Fruit fly (Drosophila melanogaster) whole organism, embryonic: ENCODE measurements around the gene CG7991.

Experiments
- Atf3 ChIP-seq: fragments of 200-800 bp; sonication (Bioruptor generic); optimal IDR thresholded peaks from 3 replicates; lab custom pipeline; 2016; ENCODE audit warnings: missing biosample characterization, missing genetic modification characterization
- CG10267 ChIP-seq: fragments of 200-800 bp; sonication (Bioruptor generic); optimal IDR thresholded peaks from 2 replicates; lab custom pipeline; 2018; ENCODE audit warnings: missing biosample characterization, mild to moderate bottlenecking, missing genetic modification characterization, moderate library complexity
- CG10462 ChIP-seq: fragments of 200-800 bp; sonication (Bioruptor generic); optimal IDR thresholded peaks from 2 replicates; lab custom pipeline; 2016; ENCODE audit warnings: missing biosample characterization, missing genetic modification characterization
- CG12219 ChIP-seq: fragments of 200-800 bp; sonication (Bioruptor generic); optimal IDR thresholded peaks from 3 replicates; lab custom pipeline; 2018; ENCODE audit warnings: missing biosample characterization, mild to moderate bottlenecking, missing genetic modification characterization
- CG13287 ChIP-seq: fragments of 200-800 bp; sonication (Bioruptor generic); IDR thresholded peaks from 2 replicates; pipeline ENCODE4 v1.3.6; 2022; ENCODE audit warnings: missing biosample characterization, missing genetic modification characterization; ENCODE audit not compliant: partially characterized antibody
- CG15269 ChIP-seq: fragments of 200-800 bp; sonication (Bioruptor generic); optimal IDR thresholded peaks from 2 replicates; lab custom pipeline; 2018; ENCODE audit warnings: missing biosample characterization, mild to moderate bottlenecking, missing genetic modification characterization, moderate library complexity
- CG15696 ChIP-seq: fragments of 200-800 bp; sonication (Bioruptor generic); optimal IDR thresholded peaks from 2 replicates; lab custom pipeline; 2019; ENCODE audit warnings: missing biosample characterization, mild to moderate bottlenecking, missing genetic modification characterization, moderate library complexity
- CG17802 ChIP-seq: fragments of 200-800 bp; sonication (Bioruptor generic); optimal IDR thresholded peaks from 2 replicates; lab custom pipeline; 2018; ENCODE audit warnings: missing biosample characterization, mild to moderate bottlenecking, missing genetic modification characterization, moderate library complexity
- CG18476 ChIP-seq: fragments of 200-800 bp; sonication (Bioruptor generic); optimal IDR thresholded peaks from 2 replicates; lab custom pipeline; 2016; ENCODE audit warnings: missing biosample characterization, mild to moderate bottlenecking, missing genetic modification characterization
- CG2202 ChIP-seq: fragments of 200-800 bp; sonication (Bioruptor generic); optimal IDR thresholded peaks from 2 replicates; lab custom pipeline; 2018; ENCODE audit warnings: missing biosample characterization, mild to moderate bottlenecking, missing genetic modification characterization
- CG2875 ChIP-seq: fragments of 200-800 bp; sonication (Bioruptor generic); optimal IDR thresholded peaks from 2 replicates; lab custom pipeline; 2017; ENCODE audit warnings: missing biosample characterization, mild to moderate bottlenecking, missing genetic modification characterization, missing genetic modification reagents
- CG3281 ChIP-seq: fragments of 200-800 bp; sonication (Bioruptor generic); optimal IDR thresholded peaks from 3 replicates; lab custom pipeline; 2017; ENCODE audit warnings: missing biosample characterization, mild to moderate bottlenecking, missing genetic modification characterization
- CG4282 ChIP-seq: fragments of 200-800 bp; sonication (Bioruptor generic); optimal IDR thresholded peaks from 2 replicates; lab custom pipeline; 2016; ENCODE audit warnings: missing biosample characterization, missing genetic modification characterization
- CG5180 ChIP-seq: fragments of 200-800 bp; sonication (Bioruptor generic); optimal IDR thresholded peaks from 3 replicates; lab custom pipeline; 2017; ENCODE audit warnings: missing biosample characterization, missing genetic modification characterization, mild to moderate bottlenecking, moderate library complexity, missing genetic modification reagents
- CG6854 ChIP-seq: fragments of 200-800 bp; sonication (Bioruptor generic); optimal IDR thresholded peaks from 3 replicates; lab custom pipeline; 2017; ENCODE audit warnings: missing biosample characterization, mild to moderate bottlenecking, missing genetic modification characterization
- CG7839 ChIP-seq: fragments of 200-800 bp; sonication (Bioruptor generic); optimal IDR thresholded peaks from 3 replicates; lab custom pipeline; 2018; ENCODE audit warnings: missing biosample characterization, mild to moderate bottlenecking, missing genetic modification characterization, moderate library complexity
- CG8388 ChIP-seq: fragments of 200-800 bp; sonication (Bioruptor generic); optimal IDR thresholded peaks from 2 replicates; lab custom pipeline; 2019; ENCODE audit warnings: missing biosample characterization, mild to moderate bottlenecking, missing genetic modification characterization, moderate library complexity
- CoRest ChIP-seq: fragments of 200-800 bp; sonication (Bioruptor generic); optimal IDR thresholded peaks from 3 replicates; lab custom pipeline; 2018; ENCODE audit warnings: missing biosample characterization, mild to moderate bottlenecking, missing genetic modification characterization, moderate library complexity
- D ChIP-seq, 2 experiments: fragments of 200-800 bp in 1 of 2; fragments of >200 bp in 1 of 2; sonication (Bioruptor generic) in 1 of 2; optimal IDR thresholded peaks; 2 replicates in 1 of 2; 3 replicates in 1 of 2; lab custom pipeline; 2017; ENCODE audit warnings: mild to moderate bottlenecking in 1 of 2, missing biosample characterization in 1 of 2, missing genetic modification characterization in 1 of 2, missing genetic modification reagents in 1 of 2
- Dad ChIP-seq: fragments of 200-800 bp; sonication (Bioruptor generic); optimal IDR thresholded peaks from 3 replicates; lab custom pipeline; 2016; ENCODE audit warnings: missing biosample characterization, missing genetic modification characterization
- E2f1 ChIP-seq: fragments of 200-800 bp; sonication (Bioruptor generic); IDR thresholded peaks from 2 replicates; pipeline ENCODE4 v1.3.6; 2022; ENCODE audit warnings: missing biosample characterization, missing genetic modification characterization
- H15 ChIP-seq: fragments of 200-800 bp; sonication (Bioruptor generic); IDR thresholded peaks from 3 replicates; pipeline ENCODE4 v1.3.6; 2022; ENCODE audit warnings: missing biosample characterization, missing genetic modification characterization
- HLH54F ChIP-seq: fragments of 200-800 bp; sonication (Bioruptor generic); optimal IDR thresholded peaks from 3 replicates; lab custom pipeline; 2016; ENCODE audit warnings: missing biosample characterization, missing genetic modification characterization
- Hmr ChIP-seq: fragments of 200-800 bp; sonication (Bioruptor generic); optimal IDR thresholded peaks from 3 replicates; lab custom pipeline; 2017; ENCODE audit warnings: mild to moderate bottlenecking, missing biosample characterization, missing genetic modification reagents, missing genetic modification characterization
- Lhr ChIP-seq: fragments of 200-800 bp; sonication (Bioruptor generic); optimal IDR thresholded peaks from 3 replicates; lab custom pipeline; 2017; ENCODE audit warnings: mild to moderate bottlenecking, missing biosample characterization, missing genetic modification reagents, missing genetic modification characterization
- Mad ChIP-seq: fragments of 200-800 bp; sonication (Bioruptor generic); optimal IDR thresholded peaks from 2 replicates; lab custom pipeline; 2016; ENCODE audit warnings: missing biosample characterization, missing genetic modification characterization
- Mrtf ChIP-seq: fragments of 200-800 bp; sonication (Bioruptor generic); IDR thresholded peaks from 3 replicates; pipeline ENCODE4 v1.3.6; 2022; ENCODE audit warnings: missing biosample characterization, missing genetic modification characterization
- NfI ChIP-seq: fragments of 200-800 bp; sonication (Bioruptor generic); optimal IDR thresholded peaks from 3 replicates; lab custom pipeline; 2018; ENCODE audit warnings: missing biosample characterization, mild to moderate bottlenecking, missing genetic modification characterization, moderate library complexity
- Six4 ChIP-seq: fragments of 200-800 bp; sonication (Bioruptor generic); optimal IDR thresholded peaks from 2 replicates; lab custom pipeline; 2016; ENCODE audit warnings: missing biosample characterization, missing genetic modification characterization
- amos ChIP-seq: fragments of 200-800 bp; sonication (Bioruptor generic); IDR thresholded peaks from 2 replicates; pipeline ENCODE4 v1.3.6; 2022; ENCODE audit warnings: missing biosample characterization, missing genetic modification characterization; ENCODE audit not compliant: partially characterized antibody
- cas ChIP-seq: fragments of 200-800 bp; sonication (Bioruptor generic); IDR thresholded peaks from 2 replicates; pipeline ENCODE4 v1.3.6; 2022; ENCODE audit warnings: missing biosample characterization, missing genetic modification characterization
- chinmo ChIP-seq: fragments of 200-800 bp; sonication (Bioruptor generic); IDR thresholded peaks from 4 replicates; pipeline ENCODE4 v1.3.6; 2022; ENCODE audit warnings: missing biosample characterization, missing genetic modification characterization; ENCODE audit not compliant: partially characterized antibody
- dan ChIP-seq: fragments of 200-800 bp; sonication (Bioruptor generic); IDR thresholded peaks from 2 replicates; pipeline ENCODE4 v1.3.6; 2022; ENCODE audit warnings: missing biosample characterization, missing genetic modification characterization
- emc ChIP-seq: fragments of 200-800 bp; sonication (Bioruptor generic); optimal IDR thresholded peaks from 2 replicates; lab custom pipeline; 2016; ENCODE audit warnings: missing biosample characterization, missing genetic modification characterization
- ewg ChIP-seq: fragments of 200-800 bp; sonication (Bioruptor generic); optimal IDR thresholded peaks from 3 replicates; lab custom pipeline; 2017; ENCODE audit warnings: mild to moderate bottlenecking, missing biosample characterization, missing genetic modification reagents, missing genetic modification characterization
- fd64A ChIP-seq: fragments of 200-800 bp; sonication (Bioruptor generic); optimal IDR thresholded peaks from 3 replicates; lab custom pipeline; 2018; ENCODE audit warnings: missing biosample characterization, mild to moderate bottlenecking, missing genetic modification characterization
- grau ChIP-seq: fragments of 200-800 bp; optimal IDR thresholded peaks from 3 replicates; lab custom pipeline; 2019; ENCODE audit warnings: missing biosample characterization, mild to moderate bottlenecking, missing genetic modification characterization, moderate library complexity
- gro ChIP-seq: fragments of 200-800 bp; sonication (Bioruptor generic); optimal IDR thresholded peaks from 2 replicates; lab custom pipeline; 2016; ENCODE audit warnings: missing biosample characterization, missing genetic modification characterization
- knrl ChIP-seq: fragments of 200-800 bp; sonication (Bioruptor generic); IDR thresholded peaks from 3 replicates; pipeline ENCODE4 v1.3.6; 2022; ENCODE audit warnings: missing biosample characterization, missing genetic modification characterization; ENCODE audit not compliant: partially characterized antibody
- nau ChIP-seq: fragments of 200-800 bp; sonication (Bioruptor generic); optimal IDR thresholded peaks from 3 replicates; lab custom pipeline; 2017; ENCODE audit warnings: missing biosample characterization, mild to moderate bottlenecking, missing genetic modification characterization, missing genetic modification reagents
- rib ChIP-seq: fragments of 200-800 bp; sonication (Bioruptor generic); IDR thresholded peaks from 2 replicates; pipeline ENCODE4 v1.3.6; 2022; ENCODE audit warnings: missing biosample characterization, missing genetic modification characterization
- ro ChIP-seq: fragments of 200-800 bp; sonication (Bioruptor generic); IDR thresholded peaks from 2 replicates; pipeline ENCODE4 v1.3.6; 2022; ENCODE audit warnings: missing biosample characterization, missing genetic modification characterization
- row ChIP-seq: fragments of 200-800 bp; sonication (Bioruptor generic); IDR thresholded peaks from 3 replicates; pipeline ENCODE4 v1.3.6; 2022; ENCODE audit warnings: missing biosample characterization, missing genetic modification characterization
- sim ChIP-seq: fragments of 200-800 bp; sonication (Bioruptor generic); IDR thresholded peaks from 2 replicates; pipeline ENCODE4 v1.3.6; 2022; ENCODE audit warnings: missing biosample characterization, missing genetic modification characterization
- sima ChIP-seq: fragments of 200-800 bp; sonication (Bioruptor generic); optimal IDR thresholded peaks from 2 replicates; lab custom pipeline; 2016; ENCODE audit warnings: missing biosample characterization, missing genetic modification characterization
- sna ChIP-seq: fragments of 200-800 bp; sonication (Bioruptor generic); IDR thresholded peaks from 2 replicates; pipeline ENCODE4 v1.3.6; 2022; ENCODE audit warnings: missing biosample characterization, missing genetic modification characterization; ENCODE audit not compliant: partially characterized antibody
- usp ChIP-seq: fragments of >200 bp; optimal IDR thresholded peaks from 2 replicates; lab custom pipeline; 2017; ENCODE audit warnings: missing biosample characterization, missing genetic modification characterization
- zf30C ChIP-seq: fragments of 200-800 bp; sonication (Bioruptor generic); optimal IDR thresholded peaks from 3 replicates; lab custom pipeline; 2018; ENCODE audit warnings: missing biosample characterization, mild to moderate bottlenecking, missing genetic modification characterization

CG7991 gene

DNA sequence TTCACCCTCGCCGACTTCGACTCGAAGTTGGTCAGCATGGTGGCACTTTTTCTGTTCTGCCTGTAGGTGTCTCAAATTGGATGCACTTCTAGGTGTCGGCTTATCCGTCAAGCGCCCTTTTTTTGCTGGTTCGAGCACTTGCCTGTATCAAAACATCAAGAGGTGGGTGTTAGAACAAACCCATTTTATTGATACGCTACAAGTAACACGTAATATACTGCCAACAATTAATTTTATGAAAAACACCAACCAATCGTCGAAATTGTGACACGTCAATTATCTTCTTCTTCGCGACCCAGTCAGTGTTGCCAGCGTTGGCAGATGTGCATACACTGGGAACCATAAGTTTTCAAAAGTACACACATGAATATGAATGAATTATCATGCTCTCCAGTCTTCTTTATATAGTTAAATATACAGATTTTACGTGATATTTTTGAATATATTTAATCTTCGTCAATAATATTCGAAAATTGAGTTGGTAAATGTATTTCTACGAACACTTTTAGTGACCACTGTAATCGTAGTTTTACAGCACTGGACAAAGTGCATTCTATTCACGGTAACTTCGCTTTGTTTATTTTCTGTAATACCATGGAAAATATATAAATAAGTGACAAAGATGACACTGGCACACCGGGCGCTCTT, 29.5 kb upstream of the CG7991 start, which contains the start of the genes alphaCOP and CG13919:
Gene alphaCOP, minus strand, starts transcription at position 280 of the 648 bp plus-strand sequence.
Gene CG13919, plus strand, starts transcription at position 548 of the 648 bp plus-strand sequence.
- TF ChIP-seq CG13287 (GFP tag; lab: Robert Waterston, UW) (peak; percentile 54; the same call in 1 of the 2 replicates), CG7839 (tag; lab: Kevin White, UChicago) (peak; percentile 99), emc (GFP tag; lab: Kevin White, UChicago) (peak; percentile 65), nau (GFP tag; lab: Kevin White, UChicago) (no peak), CG15269 (peak; percentile 97), NfI (GFP tag; lab: Kevin White, UChicago) (peak; percentile 96), CG12219 (GFP tag; lab: Kevin White, UChicago) (peak; percentile 91), ewg (peak; percentile 92), sim (GFP tag; lab: Robert Waterston, UW) (peak; percentile 87), Mad (GFP tag; lab: Kevin White, UChicago) (peak; percentile 95), grau (tag; lab: Kevin White, UChicago) (peak; percentile 96), usp (GFP tag; lab: Kevin White, UChicago) (no peak), amos (GFP tag; lab: Robert Waterston, UW) (no peak), CG2875 (peak; percentile 89), CG3281 (GFP tag; lab: Kevin White, UChicago) (peak; percentile 91), Atf3 (GFP tag; lab: Kevin White, UChicago) (peak; percentile 85), Dad (GFP tag; lab: Kevin White, UChicago) (peak; percentile 84), chinmo (GFP tag; lab: Robert Waterston, UW) (no peak), ro (peak; percentile 94), H15 (GFP tag; lab: Robert Waterston, UW) (peak; percentile 96), CG2202 (peak; percentile 95), CoRest (tag; lab: Kevin White, UChicago) (peak; percentile 98), CG17802 (peak; percentile 75), gro (GFP tag; lab: Kevin White, UChicago) (peak; percentile 86), CG6854 (peak; percentile 86), knrl (GFP tag; lab: Robert Waterston, UW) (peak; percentile 43; the same call in 1 of the 3 replicates), dan (GFP tag; lab: Robert Waterston, UW) (peak; percentile 57; the same call in 1 of the 2 replicates), row (GFP tag; lab: Robert Waterston, UW) (peak; percentile 99), sna (GFP tag; lab: Robert Waterston, UW) (no peak), HLH54F (GFP tag; lab: Kevin White, UChicago) (peak; percentile 93), CG15696 (tag; lab: Kevin White, UChicago) (peak; percentile 85), Six4 (GFP tag; lab: Kevin White, UChicago) (peak; percentile 93), Lhr (GFP tag; lab: Kevin White, UChicago) (peak; percentile 88), CG18476 (GFP tag; lab: Kevin White, UChicago) (peak; percentile 95), D (optimal IDR thresholded peaks at IDR 0.05; lab: Kevin White, UChicago) (no peak), D (GFP tag; optimal IDR thresholded peaks at IDR 0.05; lab: Kevin White, UChicago) (peak; percentile 88), E2f1 (GFP tag; lab: Robert Waterston, UW) (peak; percentile 96), CG8388 (GFP tag; lab: Kevin White, UChicago) (peak; percentile 100), rib (GFP tag; lab: Robert Waterston, UW) (peak; percentile 97), Hmr (GFP tag; lab: Kevin White, UChicago) (peak; percentile 96), zf30C (GFP tag; lab: Kevin White, UChicago) (no peak), sima (GFP tag; lab: Kevin White, UChicago) (peak; percentile 69), CG5180 (GFP tag; lab: Kevin White, UChicago) (peak; percentile 71), CG10462 (GFP tag; lab: Kevin White, UChicago) (peak; percentile 97), fd64A (peak; percentile 56), CG4282 (GFP tag; lab: Kevin White, UChicago) (peak; percentile 56), CG10267 (tag; lab: Kevin White, UChicago) (peak; percentile 100), Mrtf (GFP tag; lab: Robert Waterston, UW) (peak; percentile 95), cas (GFP tag; lab: Robert Waterston, UW) (peak; percentile 93)
